Worm (Caenorhabditis elegans) whole organism, L1 larva: ENCODE data around the gene skr-15.

ENCODE experiments used
- C16A3.4 ChIP-seq: fragments of 150-350 bp; optimal IDR thresholded peaks from 2 replicates; lab custom pipeline; 2014; ENCODE audit warnings: missing biosample characterization, missing genetic modification characterization
- Y116A8C.19 ChIP-seq: sonication (generic microtip); optimal IDR thresholded peaks from 2 replicates; lab custom pipeline; 2016; ENCODE audit warnings: missing compliant biosample characterization, missing genetic modification characterization, borderline replicate concordance
- alr-1 ChIP-seq: fragments of 200-800 bp; sonication (Bioruptor generic); optimal IDR thresholded peaks from 2 replicates; lab custom pipeline; 2018; ENCODE audit warnings: borderline replicate concordance, mild to moderate bottlenecking, missing genetic modification characterization, missing compliant biosample characterization
- ama-1 ChIP-seq: fragments of 150-350 bp; optimal IDR thresholded peaks from 2 replicates; lab custom pipeline; 2014
- ceh-90 ChIP-seq: sonication (generic microtip); optimal IDR thresholded peaks from 2 replicates; lab custom pipeline; 2016; ENCODE audit warnings: missing genetic modification characterization, missing compliant biosample characterization
- dpl-1 ChIP-seq, 3 experiments: fragments of 150-350 bp in 2 of 3; sonication (generic microtip) in 1 of 3; optimal IDR thresholded peaks; 2 replicates each; lab custom pipeline; 2014 to 2017; ENCODE audit warnings: missing biosample characterization in 3 of 3, missing genetic modification characterization in 3 of 3, missing genetic modification reagents in 3 of 3
- dsc-1 ChIP-seq: sonication (generic microtip); optimal IDR thresholded peaks from 2 replicates; lab custom pipeline; 2016; ENCODE audit warnings: mild to moderate bottlenecking, missing genetic modification characterization, missing compliant biosample characterization
- efl-1 ChIP-seq, 4 experiments: fragments of 150-350 bp; optimal IDR thresholded peaks in 3 of 4; peaks in 1 of 4; 1 replicate in 1 of 4; 2 replicates in 3 of 4; lab custom pipeline; 2014; ENCODE audit warnings: missing biosample characterization in 2 of 4, missing genetic modification characterization in 2 of 4, missing genetic modification reagents in 2 of 4
- egl-13 ChIP-seq: sonication (generic microtip); optimal IDR thresholded peaks from 2 replicates; lab custom pipeline; 2016; ENCODE audit warnings: missing genotype, missing genetic modification reagents, missing genetic modification characterization, missing compliant biosample characterization
- elt-2 ChIP-seq: sonication (generic microtip); optimal IDR thresholded peaks from 2 replicates; lab custom pipeline; 2016; ENCODE audit warnings: missing genetic modification characterization, mild to moderate bottlenecking, inconsistent platforms, missing compliant biosample characterization, missing genetic modification reagents
- grh-1 ChIP-seq: fragments of 200-800 bp; sonication (Bioruptor generic); IDR thresholded peaks from 2 replicates; pipeline ENCODE4 v1.3.6; 2022; ENCODE audit warnings: missing genetic modification reagents, missing genetic modification characterization, missing compliant biosample characterization
- hlh-17 ChIP-seq: fragments of 200-800 bp; sonication (Bioruptor generic); optimal IDR thresholded peaks from 2 replicates; lab custom pipeline; 2018; ENCODE audit warnings: missing genetic modification characterization, mild to moderate bottlenecking, missing compliant biosample characterization, moderate library complexity, borderline replicate concordance
- hlh-4 ChIP-seq: sonication (generic microtip); optimal IDR thresholded peaks from 2 replicates; lab custom pipeline; 2016; ENCODE audit warnings: mild to moderate bottlenecking, missing genetic modification characterization, missing compliant biosample characterization
- isw-1 ChIP-seq: fragments of 200-800 bp; sonication (Bioruptor generic); IDR thresholded peaks from 2 replicates; pipeline ENCODE4 v1.3.6; 2022; ENCODE audit warnings: missing genetic modification characterization, missing compliant biosample characterization
- lin-13 ChIP-seq: fragments of 150-350 bp; optimal IDR thresholded peaks from 2 replicates; lab custom pipeline; 2014; ENCODE audit warnings: missing biosample characterization, missing genetic modification reagents, missing genetic modification characterization
- lin-14 ChIP-seq: fragments of 200-800 bp; sonication (Bioruptor generic); optimal IDR thresholded peaks from 2 replicates; lab custom pipeline; 2018; ENCODE audit warnings: mild to moderate bottlenecking, missing genetic modification characterization, moderate library complexity, missing compliant biosample characterization
- mab-9 ChIP-seq: fragments of 200-800 bp; sonication (Bioruptor generic); IDR thresholded peaks from 2 replicates; pipeline ENCODE4 v1.3.6; 2022; ENCODE audit warnings: missing genetic modification reagents, missing genetic modification characterization, missing compliant biosample characterization
- mep-1 ChIP-seq: fragments of 150-350 bp; optimal IDR thresholded peaks from 2 replicates; lab custom pipeline; 2014; ENCODE audit warnings: missing biosample characterization, missing genetic modification characterization
- nhr-11 ChIP-seq: fragments of 150-350 bp; optimal IDR thresholded peaks from 2 replicates; lab custom pipeline; 2014; ENCODE audit warnings: missing biosample characterization, missing genetic modification characterization
- nhr-12 ChIP-seq: sonication (generic microtip); optimal IDR thresholded peaks from 2 replicates; lab custom pipeline; 2017; ENCODE audit warnings: missing biosample characterization, missing genetic modification characterization
- nhr-237 ChIP-seq: fragments of 150-350 bp; optimal IDR thresholded peaks from 2 replicates; lab custom pipeline; 2014; ENCODE audit warnings: missing biosample characterization, missing genetic modification characterization
- nhr-28 ChIP-seq: fragments of 150-350 bp; optimal IDR thresholded peaks from 2 replicates; lab custom pipeline; 2014; ENCODE audit warnings: missing biosample characterization, missing genetic modification characterization
- nhr-71 ChIP-seq: sonication (generic microtip); optimal IDR thresholded peaks from 2 replicates; lab custom pipeline; 2016; ENCODE audit warnings: mild to moderate bottlenecking, missing genetic modification characterization, moderate library complexity, missing compliant biosample characterization
- nhr-76 ChIP-seq: sonication (generic microtip); optimal IDR thresholded peaks from 2 replicates; lab custom pipeline; 2017; ENCODE audit warnings: missing biosample characterization, missing genetic modification characterization
- nhr-77 ChIP-seq: fragments of 150-350 bp; optimal IDR thresholded peaks from 2 replicates; lab custom pipeline; 2014; ENCODE audit warnings: missing biosample characterization, missing genetic modification characterization
- nhr-90 ChIP-seq: sonication (generic microtip); optimal IDR thresholded peaks from 2 replicates; lab custom pipeline; 2016; ENCODE audit warnings: mild to moderate bottlenecking, missing genetic modification characterization, missing compliant biosample characterization; ENCODE audit not compliant: poor library complexity
- pax-3 ChIP-seq: fragments of 200-800 bp; sonication (Bioruptor generic); optimal IDR thresholded peaks from 2 replicates; lab custom pipeline; 2018; ENCODE audit warnings: mild to moderate bottlenecking, missing genetic modification characterization, moderate library complexity, missing compliant biosample characterization
- pqm-1 ChIP-seq: sonication (generic microtip); optimal IDR thresholded peaks from 3 replicates; lab custom pipeline; 2017; ENCODE audit warnings: missing biosample characterization, missing genetic modification characterization
- snu-23 ChIP-seq: sonication (generic microtip); optimal IDR thresholded peaks from 2 replicates; lab custom pipeline; 2016; ENCODE audit warnings: missing genetic modification characterization, missing compliant biosample characterization
- sox-4 ChIP-seq: sonication (generic microtip); optimal IDR thresholded peaks from 2 replicates; lab custom pipeline; 2016; ENCODE audit warnings: missing genetic modification characterization, missing compliant biosample characterization
- swsn-7 ChIP-seq: sonication (generic microtip); optimal IDR thresholded peaks from 2 replicates; lab custom pipeline; 2016; ENCODE audit warnings: missing genetic modification characterization, missing compliant biosample characterization
- zip-4 ChIP-seq: fragments of 200-800 bp; sonication (Bioruptor generic); optimal IDR thresholded peaks from 2 replicates; lab custom pipeline; 2018; ENCODE audit warnings: mild to moderate bottlenecking, missing genetic modification characterization, moderate library complexity, missing compliant biosample characterization

Gene skr-15

ce11 chrII:3862053-3862452, 38.1 kb downstream of the skr-15 start:
- no peak for TF ChIP-seq nhr-28 (tag; lab: Kevin White, UChicago)
- TF ChIP-seq mab-9 (GFP tag; lab: Robert Waterston, UW): no peak
- TF ChIP-seq nhr-76 (tag; lab: Kevin White, UChicago): no peak
- TF ChIP-seq nhr-77: no peak
- no peak for TF ChIP-seq sox-4 (tag; lab: Kevin White, UChicago)
- TF ChIP-seq pax-3 (tag; lab: Kevin White, UChicago): no peak
- no peak for TF ChIP-seq efl-1 (optimal IDR thresholded peaks at IDR 0.05; lab: Kevin White, UChicago)
- TF ChIP-seq efl-1 (GFP tag; optimal IDR thresholded peaks at IDR 0.05 in 1 of 2; lab: Kevin White, UChicago): no peak
- no peak for TF ChIP-seq nhr-237 (tag; lab: Kevin White, UChicago)
- TF ChIP-seq alr-1: no peak
- TF ChIP-seq dpl-1 (GFP tag; optimal IDR thresholded peaks at IDR 0.05; lab: Kevin White, UChicago): no peak
- TF ChIP-seq elt-2: no peak
- no peak for TF ChIP-seq dsc-1 (tag; lab: Kevin White, UChicago)
- TF ChIP-seq nhr-11 (tag; lab: Kevin White, UChicago): no peak

- TF ChIP-seq pqm-1 (no peak), lin-13 (GFP tag; lab: Kevin White, UChicago) (no peak), nhr-12 (no peak), hlh-17 (GFP tag; lab: Kevin White, UChicago) (no peak), mep-1 (tag; lab: Kevin White, UChicago) (no peak), lin-14 (GFP tag; lab: Kevin White, UChicago) (no peak), isw-1 (GFP tag; lab: Robert Waterston, UW) (no peak), Y116A8C.19 (tag; lab: Kevin White, UChicago) (no peak), elt-2 (no peak), C16A3.4 (tag; lab: Kevin White, UChicago) (no peak), pax-3 (tag; lab: Kevin White, UChicago) (no peak), ama-1 (no peak), nhr-90 (no peak)
These were observed 40.7 kb downstream of the skr-15 start, which contains the start of gene nhr-261 for ce11 chrII:3864652-3865051. nhr-261 (minus strand) TSS chrII:3864752.

- no peak for TF ChIP-seq egl-13
- TF ChIP-seq hlh-4 (tag; lab: Kevin White, UChicago): no peak
- no peak for TF ChIP-seq swsn-7 (tag; lab: Kevin White, UChicago)
- TF ChIP-seq zip-4 (GFP tag; lab: Kevin White, UChicago): no peak
- TF ChIP-seq ceh-90 (tag; lab: Kevin White, UChicago): no peak
- TF ChIP-seq snu-23: no peak
- no peak for TF ChIP-seq nhr-71 (tag; lab: Kevin White, UChicago)
- no peak for TF ChIP-seq grh-1 (GFP tag; lab: Robert Waterston, UW)
These were observed 45.6 kb downstream of the skr-15 start, which contains the start of gene oac-10 for ce11 chrII:3869601-3870000. oac-10 (plus strand) TSS chrII:3869901.
